Fruit fly (Drosophila melanogaster) Kc167 (cell line): ENCODE data around the gene CG31249.

Experiments
- Myc ChIP-seq: fragments of >200 bp; optimal IDR thresholded peaks from 2 replicates; lab custom pipeline; 2017; ENCODE audit warnings: missing external identifiers
- Sin3A ChIP-seq: fragments of >200 bp; optimal IDR thresholded peaks from 2 replicates; lab custom pipeline; 2018; ENCODE audit warnings: missing external identifiers
- insv ChIP-seq: fragments of >200 bp; optimal IDR thresholded peaks from 3 replicates; lab custom pipeline; 2018; ENCODE audit warnings: missing external identifiers
- psq ChIP-seq: fragments of >200 bp; optimal IDR thresholded peaks from 2 replicates; lab custom pipeline; 2017; ENCODE audit warnings: missing external identifiers

DNA sequence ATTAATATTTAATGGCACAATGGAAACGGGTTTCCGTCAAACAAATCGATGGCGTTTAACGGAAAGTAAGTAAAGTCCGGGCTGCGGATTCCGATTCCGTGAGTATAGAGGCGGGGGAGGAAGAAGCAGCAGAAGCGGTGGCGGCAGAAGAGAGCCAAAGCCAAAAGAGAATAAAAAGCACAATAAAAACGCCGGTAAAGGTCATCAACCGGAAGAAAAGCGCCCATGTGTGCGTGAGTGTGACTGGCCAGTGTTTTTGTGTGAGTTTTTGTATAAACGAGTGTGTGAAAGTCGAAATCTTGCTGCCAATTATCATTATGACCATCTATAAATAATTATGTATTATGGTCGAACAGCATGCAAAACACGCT lies 6.6 kb downstream of the CG31249 start:
- no peak for TF ChIP-seq psq (lab: Kevin White, UChicago)
- no peak for TF ChIP-seq Sin3A (lab: Kevin White, UChicago)
- TF ChIP-seq insv (lab: Kevin White, UChicago): no peak
- no peak for TF ChIP-seq Myc
